Fruit fly (Drosophila melanogaster): ENCODE results near the gene CG10863.

DNA sequence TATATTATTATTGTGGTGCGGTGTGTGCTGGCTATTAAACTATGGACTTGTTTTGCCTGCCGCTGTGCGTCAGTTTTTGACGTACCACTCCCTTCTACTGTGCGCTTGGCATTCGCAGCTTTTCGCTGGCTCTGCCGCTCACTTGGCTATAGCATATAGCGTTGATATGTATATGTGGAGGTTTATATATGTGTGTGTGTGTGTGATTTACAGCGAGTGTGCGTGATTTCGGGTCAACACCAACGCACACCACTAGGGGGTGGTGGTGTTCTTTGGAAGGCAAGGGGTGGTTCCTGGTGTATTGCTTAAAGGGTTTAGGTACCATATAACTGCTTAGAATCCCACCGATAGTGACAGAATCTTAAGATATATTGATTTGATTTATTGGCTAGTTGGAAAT, 22.4 kb upstream of the CG10863 start, which contains the start of gene CG12605:
- no peak for TF ChIP-seq CG6808 (GFP tag; optimal IDR thresholded peaks at IDR 0.05)
- no peak for TF ChIP-seq Ets21C (GFP tag; optimal IDR thresholded peaks at IDR 0.05)
- TF ChIP-seq Blimp-1 (GFP tag; optimal IDR thresholded peaks at IDR 0.05): no peak
- TF ChIP-seq lz (GFP tag; optimal IDR thresholded peaks at IDR 0.05): no peak
- no peak for TF ChIP-seq CG6854 (GFP tag; optimal IDR thresholded peaks at IDR 0.05)
- no peak for TF ChIP-seq CG8632 (GFP tag; optimal IDR thresholded peaks at IDR 0.05)
- no peak for TF ChIP-seq CG34406 (GFP tag; optimal IDR thresholded peaks at IDR 0.05)
- TF ChIP-seq Gug (GFP tag; IDR thresholded peaks at IDR 0.05): no peak
- no peak for TF ChIP-seq CG9139 (GFP tag; optimal IDR thresholded peaks at IDR 0.05)

Data from whole organism, prepupa.